Worm (Caenorhabditis elegans): ENCODE data around the gene ztf-31.

ztf-31 gene

ce11 chrIII:7278491-7278890 is 37.3 kb downstream of the ztf-31 start (continued):
- TF ChIP-seq ZK546.5 (tag; optimal IDR thresholded peaks at IDR 0.05) (no peak), unc-62 (GFP tag; optimal IDR thresholded peaks at IDR 0.05 in 1 of 2) (no peak), unc-62 (tag; optimal IDR thresholded peaks at IDR 0.05) (no peak), Y48G9A.11 (GFP tag; IDR thresholded peaks at IDR 0.05) (no peak), ztf-7 (tag; optimal IDR thresholded peaks at IDR 0.05) (peak; percentile 89), saeg-2 (GFP tag; IDR thresholded peaks at IDR 0.05) (no peak), tag-97 (GFP tag; IDR thresholded peaks at IDR 0.05) (no peak)

ce11 chrIII:7281179-7281578 is 40.0 kb downstream of the ztf-31 start, which contains the start of gene B0361.3:
TSS of gene B0361.3 (plus strand) at chrIII:7281462.
- peak in 1 of 2 experiments; percentile 62 for TF ChIP-seq lsy-2 (tag; optimal IDR thresholded peaks at IDR 0.05)
- no peak for TF ChIP-seq fos-1 (tag; optimal IDR thresholded peaks at IDR 0.05)
- TF ChIP-seq T20F7.1 (GFP tag; optimal IDR thresholded peaks at IDR 0.05), result peak; percentile 80

ce11 chrIII:7285783-7286182 is 44.6 kb downstream of the ztf-31 start, which contains the start of gene pho-5:
TSS of gene pho-5 (minus strand) at chrIII:7285883.
- TF ChIP-seq attf-4 (tag; optimal IDR thresholded peaks at IDR 0.05), result no peak
- no peak for TF ChIP-seq nhr-102 (tag; optimal IDR thresholded peaks at IDR 0.05)
- TF ChIP-seq ces-1 (GFP tag; optimal IDR thresholded peaks at IDR 0.05), result no peak
- TF ChIP-seq dmd-8 (GFP tag; IDR thresholded peaks at IDR 0.05), result no peak
- TF ChIP-seq ztf-11 (tag; optimal IDR thresholded peaks at IDR 0.05), result no peak
- TF ChIP-seq nhr-48 (tag; optimal IDR thresholded peaks at IDR 0.05), result no peak
- no peak for TF ChIP-seq mdl-1 (tag; optimal IDR thresholded peaks at IDR 0.05)
- TF ChIP-seq Y75B8A.6 (GFP tag; IDR thresholded peaks at IDR 0.05), result no peak
- no peak for TF ChIP-seq mes-2 (tag; optimal IDR thresholded peaks at IDR 0.05; ENCODE audit: poor library complexity, severe bottlenecking)
- no peak for TF ChIP-seq hlh-11 (tag; optimal IDR thresholded peaks at IDR 0.05)
- no peak for TF ChIP-seq snpc-1.2 (GFP tag; IDR thresholded peaks at IDR 0.05)
- TF ChIP-seq unc-39 (tag; optimal IDR thresholded peaks at IDR 0.05), result no peak

- TF ChIP-seq aha-1 (tag) (peak; percentile 28), jun-1 (tag; optimal IDR thresholded peaks at IDR 0.05) (no peak)
These were observed 46.3 kb downstream of the ztf-31 start, which contains the start of gene ykt-6 for ce11 chrIII:7287503-7287902. TSS of gene ykt-6 (minus strand) at chrIII:7287603.

DNA sequence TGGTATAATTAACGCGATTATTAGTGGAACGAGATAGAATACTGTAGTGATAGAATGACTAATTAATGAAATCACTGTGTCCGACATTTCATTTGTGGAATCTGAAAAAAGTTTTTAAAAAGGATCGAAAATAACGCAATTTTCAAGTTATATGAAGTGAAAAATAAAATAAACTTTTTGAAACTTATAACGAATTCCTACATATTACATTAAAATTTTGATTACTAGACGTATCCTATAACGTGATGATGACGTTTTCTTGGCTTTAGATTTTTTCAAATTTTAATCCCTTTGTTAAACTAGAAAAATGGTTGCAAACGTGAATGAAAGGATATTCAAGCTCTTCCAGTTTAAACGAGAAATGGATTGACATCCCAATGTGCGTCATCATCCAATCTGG is 49.3 kb downstream of the ztf-31 start, which contains the start of gene algn-11:
TSS of gene algn-11 (minus strand) at position 101 of the 400 bp plus-strand sequence.
- TF ChIP-seq T26A8.4 (GFP tag; IDR thresholded peaks at IDR 0.05), result no peak
- TF ChIP-seq spr-3 (GFP tag; optimal IDR thresholded peaks at IDR 0.05), result no peak
- TF ChIP-seq hmg-1.1 (GFP tag; IDR thresholded peaks at IDR 0.05), result no peak

ce11 chrIII:7291216-7291615 is 50.1 kb downstream of the ztf-31 start:
- TF ChIP-seq unc-62 (GFP tag; optimal IDR thresholded peaks at IDR 0.05 in 1 of 2) (peak in 1 of 2 experiments; percentile 52), unc-62 (tag; optimal IDR thresholded peaks at IDR 0.05) (no peak), jun-1 (tag; optimal IDR thresholded peaks at IDR 0.05) (no peak)
